Fruit fly (Drosophila melanogaster) S2 (cell line): ENCODE data around the gene Mco3.

ENCODE experiments used
- CG8478 ChIP-seq: fragments of >200 bp; optimal IDR thresholded peaks from 2 replicates; lab custom pipeline; 2018
- CTCF ChIP-seq, 2 experiments: fragments of >200 bp; optimal IDR thresholded peaks; 2 replicates each; lab custom pipeline; 2018

DNA sequence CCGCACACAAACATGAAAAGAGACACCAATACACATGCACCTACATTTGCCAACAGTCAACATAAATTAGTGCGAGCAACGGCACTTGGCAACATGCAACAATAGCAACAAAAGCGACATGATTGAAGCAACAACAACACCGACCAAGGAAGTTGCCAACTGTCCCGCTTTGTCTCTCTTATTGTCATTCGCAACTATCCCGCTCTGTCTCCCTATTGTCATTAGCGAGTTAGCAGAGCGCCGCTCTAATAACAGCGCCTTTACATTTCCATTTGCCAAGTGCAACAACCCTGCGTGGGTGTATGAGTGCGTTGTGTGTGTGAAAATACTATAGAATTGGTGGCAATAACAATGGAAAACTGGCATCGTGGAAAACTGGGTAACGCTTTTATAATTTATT lies 13.4 kb upstream of the Mco3 start:
- no peak for TF ChIP-seq CG8478
- no peak for TF ChIP-seq CTCF (optimal IDR thresholded peaks at IDR 0.05; lab: Kevin White, UChicago)
